Worm (Caenorhabditis elegans) whole organism, L4 larva: ENCODE data around the gene sqv-6.

Experiments used
- D1046.2 ChIP-seq: fragments of 200-800 bp; sonication (Bioruptor generic); IDR thresholded peaks from 2 replicates; pipeline ENCODE4 v1.3.6; 2022; ENCODE audit warnings: missing genetic modification characterization, missing compliant biosample characterization
- F37D6.2 ChIP-seq: sonication (generic microtip); optimal IDR thresholded peaks from 2 replicates; lab custom pipeline; 2016; ENCODE audit warnings: mild to moderate bottlenecking, missing genetic modification characterization, missing compliant biosample characterization
- F44E2.7 ChIP-seq: fragments of 200-800 bp; sonication (Bioruptor generic); IDR thresholded peaks from 2 replicates; pipeline ENCODE4 v2.1.2; 2022; ENCODE audit warnings: missing genetic modification characterization, missing compliant biosample characterization
- F49E8.2 ChIP-seq: sonication (generic microtip); optimal IDR thresholded peaks from 2 replicates; lab custom pipeline; 2016; ENCODE audit warnings: missing compliant biosample characterization, mild to moderate bottlenecking, missing genetic modification characterization, borderline replicate concordance
- R02D3.7 ChIP-seq: fragments of 150-350 bp; sonication (generic microtip); optimal IDR thresholded peaks from 3 replicates; lab custom pipeline; 2014; ENCODE audit warnings: missing biosample characterization, missing genetic modification characterization
- T26A8.4 ChIP-seq: fragments of 200-800 bp; sonication (Bioruptor generic); IDR thresholded peaks from 2 replicates; pipeline ENCODE4 v1.3.6; 2022; ENCODE audit warnings: missing genetic modification characterization, missing compliant biosample characterization
- Y5F2A.4 ChIP-seq: fragments of 200-800 bp; sonication (Bioruptor generic); optimal IDR thresholded peaks from 2 replicates; lab custom pipeline; 2018; ENCODE audit warnings: mild to moderate bottlenecking, missing genetic modification characterization, missing compliant biosample characterization
- aha-1 ChIP-seq: fragments of 150-350 bp; peaks from one replicate; lab custom pipeline; 2014; ENCODE audit warnings: missing biosample characterization, missing genetic modification characterization
- aly-2 ChIP-seq: sonication (generic microtip); optimal IDR thresholded peaks from 2 replicates; lab custom pipeline; 2018; ENCODE audit warnings: missing biosample characterization, missing genetic modification characterization
- attf-4 ChIP-seq: sonication (generic microtip); optimal IDR thresholded peaks from 3 replicates; lab custom pipeline; 2017; ENCODE audit warnings: missing biosample characterization, missing genetic modification characterization
- ceh-44 ChIP-seq: fragments of 200-800 bp; sonication (Bioruptor generic); IDR thresholded peaks from 2 replicates; pipeline ENCODE4 v1.3.6; 2022; ENCODE audit warnings: missing genetic modification reagents, missing genetic modification characterization, missing compliant biosample characterization
- daf-16 ChIP-seq, 3 experiments: sonication (generic microtip); optimal IDR thresholded peaks; 2 replicates each; lab custom pipeline; 2016 to 2017; ENCODE audit warnings: missing genetic modification characterization in 3 of 3, missing genetic modification reagents in 3 of 3, mild to moderate bottlenecking in 2 of 3, missing compliant biosample characterization in 2 of 3, missing biosample characterization in 1 of 3, moderate library complexity in 1 of 3
- daf-19 ChIP-seq: fragments of 200-800 bp; sonication (Bioruptor generic); conservative IDR thresholded peaks from 2 replicates; pipeline ENCODE4 v1.3.6; 2022; ENCODE audit warnings: missing genetic modification characterization, missing compliant biosample characterization
- dmd-6 ChIP-seq: fragments of 200-800 bp; sonication (Bioruptor generic); IDR thresholded peaks from 2 replicates; pipeline ENCODE4 v1.3.6; 2022; ENCODE audit warnings: missing genetic modification reagents, missing genetic modification characterization, missing compliant biosample characterization
- dmd-8 ChIP-seq: fragments of 200-800 bp; sonication (Bioruptor generic); IDR thresholded peaks from 2 replicates; pipeline ENCODE4 v1.3.6; 2022; ENCODE audit warnings: missing genetic modification characterization, missing compliant biosample characterization
- dpl-1 ChIP-seq: fragments of 150-350 bp; optimal IDR thresholded peaks from 2 replicates; lab custom pipeline; 2014; ENCODE audit warnings: missing biosample characterization, missing genetic modification reagents, missing genetic modification characterization
- dve-1 ChIP-seq: sonication (generic microtip); optimal IDR thresholded peaks from 2 replicates; lab custom pipeline; 2017; ENCODE audit warnings: antibody characterized with exemption, mild to moderate bottlenecking, missing genetic modification characterization, missing compliant biosample characterization; ENCODE audit not compliant: insufficient read depth
- fos-1 ChIP-seq: fragments of 150-350 bp; optimal IDR thresholded peaks from 2 replicates; lab custom pipeline; 2014; ENCODE audit warnings: missing biosample characterization, missing genetic modification characterization
- hif-1 ChIP-seq, 2 experiments: sonication (generic microtip); optimal IDR thresholded peaks; 2 replicates each; lab custom pipeline; 2016 to 2017; ENCODE audit warnings: missing compliant biosample characterization in 2 of 2, missing genetic modification characterization in 2 of 2, missing genetic modification reagents in 2 of 2, missing genotype in 2 of 2, mild to moderate bottlenecking in 1 of 2
- hlh-11 ChIP-seq: fragments of 200-800 bp; sonication (Bioruptor generic); optimal IDR thresholded peaks from 2 replicates; lab custom pipeline; 2018; ENCODE audit warnings: mild to moderate bottlenecking, missing genetic modification characterization, missing compliant biosample characterization
- hlh-30 ChIP-seq: sonication (generic microtip); optimal IDR thresholded peaks from 2 replicates; lab custom pipeline; 2017; ENCODE audit warnings: antibody characterized with exemption, mild to moderate bottlenecking, missing genetic modification characterization, missing compliant biosample characterization; ENCODE audit not compliant: insufficient read depth
- hmg-1.1 ChIP-seq: fragments of 200-800 bp; sonication (Bioruptor generic); IDR thresholded peaks from 2 replicates; pipeline ENCODE4 v1.3.6; 2022; ENCODE audit warnings: missing genetic modification reagents, missing genetic modification characterization, missing compliant biosample characterization
- lin-1 ChIP-seq: fragments of 200-800 bp; sonication (Bioruptor generic); IDR thresholded peaks from 2 replicates; pipeline ENCODE4 v1.3.6; 2022; ENCODE audit warnings: missing genetic modification reagents, missing genetic modification characterization, missing compliant biosample characterization
- lin-15B ChIP-seq: fragments of 150-350 bp; sonication (generic microtip); optimal IDR thresholded peaks from 3 replicates; lab custom pipeline; 2014; ENCODE audit warnings: missing biosample characterization, missing genetic modification characterization
- lin-38 ChIP-seq: fragments of 200-800 bp; sonication (Bioruptor generic); IDR thresholded peaks from 2 replicates; pipeline ENCODE4 v1.3.6; 2022; ENCODE audit warnings: missing genetic modification reagents, missing genetic modification characterization, missing compliant biosample characterization
- lin-39 ChIP-seq: fragments of 150-350 bp; optimal IDR thresholded peaks from 2 replicates; lab custom pipeline; 2014; ENCODE audit warnings: missing biosample characterization, missing genetic modification reagents, missing genetic modification characterization
- lsy-2 ChIP-seq, 2 experiments: fragments of 150-350 bp in 1 of 2; sonication (generic microtip) in 1 of 2; optimal IDR thresholded peaks; 2 replicates each; lab custom pipeline; 2014 to 2017; ENCODE audit warnings: missing biosample characterization in 2 of 2, missing genetic modification characterization in 2 of 2
- madf-5 ChIP-seq, 2 experiments: fragments of 200-800 bp; sonication (Bioruptor generic); IDR thresholded peaks; 2 replicates each; pipeline ENCODE4 v1.3.6; 2022; ENCODE audit warnings: missing compliant biosample characterization in 2 of 2, missing genetic modification characterization in 2 of 2
- madf-9 ChIP-seq: fragments of 200-800 bp; sonication (Bioruptor generic); conservative IDR thresholded peaks from 2 replicates; pipeline ENCODE4 v1.3.6; 2022; ENCODE audit warnings: missing genetic modification reagents, missing genetic modification characterization, missing compliant biosample characterization
- mdl-1 ChIP-seq, 2 experiments: fragments of 150-350 bp in 1 of 2; sonication (generic microtip) in 1 of 2; optimal IDR thresholded peaks; 2 replicates each; lab custom pipeline; 2014 to 2017; ENCODE audit warnings: missing biosample characterization in 2 of 2, missing genetic modification characterization in 2 of 2
- mep-1 ChIP-seq: fragments of 150-350 bp; sonication (generic microtip); optimal IDR thresholded peaks from 3 replicates; lab custom pipeline; 2014; ENCODE audit warnings: missing biosample characterization, missing genetic modification characterization
- mes-2 ChIP-seq: sonication (generic microtip); optimal IDR thresholded peaks from 2 replicates; lab custom pipeline; 2016; ENCODE audit warnings: missing genotype, mild to moderate bottlenecking, missing genetic modification characterization, missing compliant biosample characterization; ENCODE audit not compliant: poor library complexity, severe bottlenecking
- mxl-2 ChIP-seq: fragments of 200-800 bp; sonication (Bioruptor generic); conservative IDR thresholded peaks from 2 replicates; pipeline ENCODE4 v1.3.6; 2022; ENCODE audit warnings: missing genetic modification reagents, missing genetic modification characterization, missing compliant biosample characterization
- mxl-3 ChIP-seq: fragments of 200-800 bp; sonication (Bioruptor generic); optimal IDR thresholded peaks from 2 replicates; lab custom pipeline; 2018; ENCODE audit warnings: mild to moderate bottlenecking, missing genetic modification characterization, missing compliant biosample characterization
- nhr-237 ChIP-seq: sonication (generic microtip); optimal IDR thresholded peaks from 2 replicates; lab custom pipeline; 2017; ENCODE audit warnings: missing biosample characterization, missing genetic modification characterization
- nhr-41 ChIP-seq: fragments of 200-800 bp; sonication (Bioruptor generic); IDR thresholded peaks from 2 replicates; pipeline ENCODE4 v1.3.6; 2022; ENCODE audit warnings: missing genetic modification reagents, missing genetic modification characterization, missing compliant biosample characterization
- nhr-42 ChIP-seq: fragments of 200-800 bp; sonication (Bioruptor generic); IDR thresholded peaks from 2 replicates; pipeline ENCODE4 v1.3.6; 2022; ENCODE audit warnings: missing genetic modification characterization, missing compliant biosample characterization
- nhr-48 ChIP-seq: sonication (generic microtip); optimal IDR thresholded peaks from 2 replicates; lab custom pipeline; 2016; ENCODE audit warnings: mild to moderate bottlenecking, missing genetic modification characterization, missing compliant biosample characterization
- nhr-6 ChIP-seq: fragments of 150-350 bp; optimal IDR thresholded peaks from 2 replicates; lab custom pipeline; 2014; ENCODE audit warnings: missing biosample characterization, missing genetic modification characterization
- nhr-76 ChIP-seq: fragments of 150-350 bp; optimal IDR thresholded peaks from 2 replicates; lab custom pipeline; 2014; ENCODE audit warnings: missing biosample characterization, missing genetic modification characterization
- nhr-77 ChIP-seq: fragments of 150-350 bp; optimal IDR thresholded peaks from 2 replicates; lab custom pipeline; 2014; ENCODE audit warnings: missing biosample characterization, missing genetic modification characterization
- snpc-1.2 ChIP-seq: fragments of 200-800 bp; sonication (Bioruptor generic); IDR thresholded peaks from 2 replicates; pipeline ENCODE4 v1.3.6; 2022; ENCODE audit warnings: missing genetic modification reagents, missing genetic modification characterization, missing compliant biosample characterization
- spr-1 ChIP-seq: sonication (generic microtip); optimal IDR thresholded peaks from 2 replicates; lab custom pipeline; 2016; ENCODE audit warnings: mild to moderate bottlenecking, missing genetic modification characterization, missing compliant biosample characterization
- unc-130 ChIP-seq: sonication (generic microtip); optimal IDR thresholded peaks from 2 replicates; lab custom pipeline; 2016; ENCODE audit warnings: missing genetic modification reagents, missing genetic modification characterization, missing compliant biosample characterization
- unc-62 ChIP-seq, 3 experiments: fragments of 150-350 bp in 1 of 3; sonication (generic microtip); optimal IDR thresholded peaks in 2 of 3; peaks in 1 of 3; 1 replicate in 1 of 3; 2 replicates in 2 of 3; lab custom pipeline; 2014 to 2017; ENCODE audit warnings: missing biosample characterization in 3 of 3, missing genetic modification characterization in 3 of 3, missing genetic modification reagents in 3 of 3, missing genotype in 1 of 3
- zag-1 ChIP-seq: fragments of 150-350 bp; optimal IDR thresholded peaks from 2 replicates; lab custom pipeline; 2014; ENCODE audit warnings: missing biosample characterization, missing genetic modification characterization
- zip-11 ChIP-seq: fragments of 200-800 bp; sonication (Bioruptor generic); IDR thresholded peaks from 2 replicates; pipeline ENCODE4 v1.3.6; 2022; ENCODE audit warnings: missing genetic modification characterization, missing compliant biosample characterization
- ztf-7 ChIP-seq: fragments of 150-350 bp; optimal IDR thresholded peaks from 2 replicates; lab custom pipeline; 2014; ENCODE audit warnings: missing biosample characterization, missing genetic modification characterization

sqv-6 gene

ce11 chrV:904232-904983, 60.2 kb downstream of the sqv-6 start, which contains the start of gene trm-2A (continued):
- TF ChIP-seq lin-1 (GFP tag; lab: Robert Waterston, UW) (no peak), zip-11 (GFP tag; lab: Robert Waterston, UW) (no peak), fos-1 (tag; lab: Kevin White, UChicago) (no peak), nhr-77 (tag; lab: Kevin White, UChicago) (peak; percentile 44), mep-1 (tag; lab: Kevin White, UChicago) (peak; percentile 79), hif-1 (tag; optimal IDR thresholded peaks at IDR 0.05; lab: Kevin White, UChicago) (peak in 1 of 2 experiments; percentile 47), unc-62 (GFP tag; optimal IDR thresholded peaks at IDR 0.05 in 1 of 2; lab: Kevin White, UChicago) (no peak), unc-62 (tag; optimal IDR thresholded peaks at IDR 0.05; lab: Kevin White, UChicago) (no peak), lin-39 (tag; lab: Kevin White, UChicago) (no peak), snpc-1.2 (GFP tag; lab: Robert Waterston, UW) (no peak), F37D6.2 (tag; lab: Kevin White, UChicago) (no peak), nhr-42 (no peak), F44E2.7 (0 out of 2 replicates have a peak, but pooled peaks have one; percentile 15), nhr-76 (no peak), lsy-2 (tag; optimal IDR thresholded peaks at IDR 0.05; lab: Kevin White, UChicago) (peak in 1 of 2 experiments; percentile 87), spr-1 (tag; lab: Kevin White, UChicago) (no peak), ceh-44 (GFP tag; lab: Robert Waterston, UW) (no peak), R02D3.7 (tag; lab: Kevin White, UChicago) (no peak), madf-5 (GFP tag; IDR thresholded peaks at IDR 0.05; lab: Robert Waterston, UW) (no peak), dmd-6 (GFP tag; lab: Robert Waterston, UW) (peak; percentile 43; the same call in 1 of the 2 replicates), mxl-2 (no peak), T26A8.4 (GFP tag; lab: Robert Waterston, UW) (no peak), dmd-8 (0 out of 2 replicates have a peak, but pooled peaks have one; percentile 37), D1046.2 (no peak), lin-15B (tag; lab: Kevin White, UChicago) (no peak), aly-2 (tag; lab: Kevin White, UChicago) (no peak), zag-1 (tag; lab: Kevin White, UChicago) (no peak), attf-4 (tag; lab: Kevin White, UChicago) (no peak), hmg-1.1 (GFP tag; lab: Robert Waterston, UW) (peak; percentile 65), aha-1 (tag; lab: Kevin White, UChicago) (peak; percentile 89), nhr-6 (tag; lab: Kevin White, UChicago) (peak; percentile 12), ztf-7 (no peak), nhr-41 (GFP tag; lab: Robert Waterston, UW) (no peak), daf-16 (GFP tag; optimal IDR thresholded peaks at IDR 0.05; lab: Kevin White, UChicago) (no peak), daf-16 (tag; optimal IDR thresholded peaks at IDR 0.05; lab: Kevin White, UChicago) (peak; percentile 43), hlh-11 (tag; lab: Kevin White, UChicago) (peak; percentile 52), Y5F2A.4 (GFP tag; lab: Kevin White, UChicago) (no peak), hlh-30 (tag; lab: Kevin White, UChicago) (peak; percentile 76), F49E8.2 (no peak)

ce11 chrV:903460-903859, 61.1 kb downstream of the sqv-6 start, which contains the start of gene fmo-5:
Gene fmo-5 (minus strand): TSS chrV:903665.
- TF ChIP-seq daf-19 (GFP tag; lab: Robert Waterston, UW) (no peak), nhr-237 (tag; lab: Kevin White, UChicago) (no peak), nhr-77 (tag; lab: Kevin White, UChicago) (peak; percentile 51), nhr-76 (no peak), mxl-3 (GFP tag; lab: Kevin White, UChicago) (peak; percentile 65), nhr-48 (tag; lab: Kevin White, UChicago) (peak; percentile 2), mes-2 (tag; lab: Kevin White, UChicago) (peak; percentile 64), nhr-42 (0 out of 2 replicates have a peak, but pooled peaks have one; percentile 31), hlh-30 (tag; lab: Kevin White, UChicago) (peak; percentile 96), lin-38 (peak; percentile 65; the same call in 1 of the 2 replicates), daf-16 (GFP tag; optimal IDR thresholded peaks at IDR 0.05; lab: Kevin White, UChicago) (no peak), daf-16 (tag; optimal IDR thresholded peaks at IDR 0.05; lab: Kevin White, UChicago) (peak; percentile 51), dve-1 (peak; percentile 59), mdl-1 (tag; optimal IDR thresholded peaks at IDR 0.05; lab: Kevin White, UChicago) (peak; percentile 48 to 91), dpl-1 (peak; percentile 47), unc-130 (GFP tag; lab: Kevin White, UChicago) (no peak), madf-9 (no peak), hlh-11 (tag; lab: Kevin White, UChicago) (peak; percentile 57)
